Fruit fly (Drosophila melanogaster): ENCODE data around the gene PGAP1.

DNA sequence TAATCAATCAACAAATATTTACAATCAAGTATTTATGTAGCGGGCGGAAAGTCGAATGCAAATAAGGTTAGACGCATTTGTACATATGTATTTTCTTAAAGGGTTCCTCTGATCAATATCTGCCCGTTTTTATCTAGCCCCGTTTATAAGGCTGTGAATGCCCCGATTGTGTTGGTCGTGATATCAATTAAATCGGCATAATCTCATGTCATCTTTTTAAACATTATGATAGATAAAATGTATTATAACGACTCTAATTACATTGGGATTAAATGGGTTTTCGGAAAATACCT lies 11.1 kb downstream of the PGAP1 start:
- TF ChIP-seq psq (optimal IDR thresholded peaks at IDR 0.05) (no peak), Dll (optimal IDR thresholded peaks at IDR 0.05) (no peak), CG8478 (optimal IDR thresholded peaks at IDR 0.05) (no peak), pan (optimal IDR thresholded peaks at IDR 0.05) (no peak)

Measured in whole organism.